Worm (Caenorhabditis elegans): ENCODE measurements around the gene gegf-1.

The gegf-1 gene

DNA sequence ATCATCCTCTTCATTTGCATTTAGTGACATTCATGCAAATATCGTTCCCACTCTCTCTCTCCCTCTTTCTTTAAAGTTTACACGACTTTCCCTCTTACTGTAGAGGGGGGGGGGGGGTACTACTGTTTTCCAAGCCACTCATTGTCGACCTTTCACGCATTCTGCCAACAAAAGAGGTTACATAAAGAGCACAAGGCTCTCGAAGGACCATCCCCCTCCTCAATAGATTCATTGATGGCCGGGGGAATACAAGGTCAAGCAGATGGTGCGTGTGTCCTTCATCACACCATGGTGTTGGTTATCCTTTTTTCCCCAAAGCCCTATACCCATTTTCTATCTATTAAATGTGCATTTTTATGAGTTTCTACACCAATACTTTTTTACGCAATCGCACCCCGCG lies 15.3 kb upstream of the gegf-1 start:
- TF ChIP-seq W03F9.2 (tag; optimal IDR thresholded peaks at IDR 0.05) (no peak), him-1 (tag; optimal IDR thresholded peaks at IDR 0.05) (no peak), dao-5 (tag; optimal IDR thresholded peaks at IDR 0.05) (no peak)

ce11 chrIV:171036-171435 lies 13.3 kb upstream of the gegf-1 start:
- TF ChIP-seq W03F9.2 (tag; optimal IDR thresholded peaks at IDR 0.05) (no peak), dao-5 (tag; optimal IDR thresholded peaks at IDR 0.05) (no peak), him-1 (tag; optimal IDR thresholded peaks at IDR 0.05) (no peak)

DNA sequence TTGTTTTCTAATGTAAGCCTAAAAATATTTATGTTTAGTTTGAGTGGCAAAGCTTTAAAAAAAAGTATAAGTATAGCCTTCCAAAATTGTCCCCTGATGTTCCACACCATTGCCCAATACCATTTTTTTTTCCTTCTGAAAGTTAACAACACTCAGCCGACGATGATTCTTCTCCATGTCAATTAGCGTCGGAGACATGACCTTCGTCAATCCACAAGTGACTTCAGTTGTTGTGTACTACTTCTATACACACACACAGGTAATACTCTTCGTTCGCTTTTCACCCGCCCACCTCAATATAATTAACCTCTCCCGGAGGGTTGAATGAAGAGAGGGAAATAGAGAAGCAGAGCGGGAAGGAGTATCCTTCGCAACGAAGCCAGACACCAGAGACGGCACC lies 7.1 kb upstream of the gegf-1 start, which contains the start of gene cutl-24:
cutl-24 (plus strand) TSS at position 301 of the 400 bp plus-strand sequence.
- no peak for TF ChIP-seq dao-5 (tag; optimal IDR thresholded peaks at IDR 0.05)
- TF ChIP-seq W03F9.2 (tag; optimal IDR thresholded peaks at IDR 0.05), result no peak
- no peak for TF ChIP-seq him-1 (tag; optimal IDR thresholded peaks at IDR 0.05)

- TF ChIP-seq dao-5 (tag; optimal IDR thresholded peaks at IDR 0.05) (no peak), him-1 (tag; optimal IDR thresholded peaks at IDR 0.05) (no peak), W03F9.2 (tag; optimal IDR thresholded peaks at IDR 0.05) (no peak)
These were observed 4.8 kb upstream of the gegf-1 start, which contains the start of gene Y38C1AA.6 for ce11 chrIV:162530-162929. Y38C1AA.6 (plus strand) TSS chrIV:162830.

DNA sequence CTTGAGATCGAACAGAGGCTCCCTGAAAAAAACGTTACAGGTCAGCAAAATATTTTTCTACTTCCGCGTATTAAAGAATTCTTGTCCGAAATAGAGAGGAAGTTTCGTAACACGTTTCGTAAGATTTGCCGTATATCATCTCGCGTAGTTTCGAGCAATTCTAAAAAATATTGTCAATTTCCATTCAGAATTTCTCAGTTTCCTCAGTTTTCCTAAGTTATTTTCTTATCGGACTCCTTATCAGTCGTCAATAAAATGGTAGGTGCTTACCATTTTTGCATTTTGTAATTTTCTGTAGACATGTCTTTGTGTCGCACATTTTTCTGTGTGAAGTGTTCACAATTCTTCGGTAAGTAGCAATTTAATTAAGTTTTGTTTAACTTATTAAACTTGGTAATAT lies 2.2 kb upstream of the gegf-1 start, which contains the start of gene Y38C1AA.19:
Y38C1AA.19 (plus strand) TSS at position 301 of the 400 bp plus-strand sequence.
- TF ChIP-seq dao-5 (tag; optimal IDR thresholded peaks at IDR 0.05) (no peak), W03F9.2 (tag; optimal IDR thresholded peaks at IDR 0.05) (no peak), him-1 (tag; optimal IDR thresholded peaks at IDR 0.05) (no peak)

- no peak for TF ChIP-seq him-1 (tag; optimal IDR thresholded peaks at IDR 0.05)
- TF ChIP-seq dao-5 (tag; optimal IDR thresholded peaks at IDR 0.05), result no peak
These were observed 953 bp upstream of the gegf-1 start, which contains the start of gene Y38C1AA.7 for ce11 chrIV:158662-159061. Y38C1AA.7 (plus strand) TSS chrIV:158962.

- TF ChIP-seq dao-5 (tag; optimal IDR thresholded peaks at IDR 0.05) (no peak), W03F9.2 (tag; optimal IDR thresholded peaks at IDR 0.05) (no peak), him-1 (tag; optimal IDR thresholded peaks at IDR 0.05) (no peak)
These were observed 7.9 kb downstream of the gegf-1 start for ce11 chrIV:149794-150193.

DNA sequence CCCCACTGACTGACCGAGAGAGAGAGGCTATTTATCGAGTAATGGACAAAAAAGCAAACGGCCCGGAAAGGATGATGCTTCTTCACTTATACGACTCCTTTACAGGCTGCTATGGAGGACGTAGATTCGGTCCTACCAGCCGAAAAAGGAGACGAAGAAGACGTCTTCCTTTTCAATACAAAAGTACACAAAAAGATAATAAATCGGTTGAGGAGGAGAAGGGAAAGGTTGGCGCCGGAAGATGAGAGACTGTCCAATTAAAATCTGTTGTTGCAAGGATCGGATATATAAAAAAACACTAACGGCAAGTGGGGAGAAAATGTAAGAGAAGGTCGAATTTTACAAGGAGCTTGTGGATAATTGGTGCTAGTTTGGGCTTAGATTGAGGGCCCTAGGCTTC lies 9.0 kb downstream of the gegf-1 start:
- TF ChIP-seq dao-5 (tag; optimal IDR thresholded peaks at IDR 0.05) (no peak), him-1 (tag; optimal IDR thresholded peaks at IDR 0.05) (no peak), W03F9.2 (tag; optimal IDR thresholded peaks at IDR 0.05) (no peak)

DNA sequence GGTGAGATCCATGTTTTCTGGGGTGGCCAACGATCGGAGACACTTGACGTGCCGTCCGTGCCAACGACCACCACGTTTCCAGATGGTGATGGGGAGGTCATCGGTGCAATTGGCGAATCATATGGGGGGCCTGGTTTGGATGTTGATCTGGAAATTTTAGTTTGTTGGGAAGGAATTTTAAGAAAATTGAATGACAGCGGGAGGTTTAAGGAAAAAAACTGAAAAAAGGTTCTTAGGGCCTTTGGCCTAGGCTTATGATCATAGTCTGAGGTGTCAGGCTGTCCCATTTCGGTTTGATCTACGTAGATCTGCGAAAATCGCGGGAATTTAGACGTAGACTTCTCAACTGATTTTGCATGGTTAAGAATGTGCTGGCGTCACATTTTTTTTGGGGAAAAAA lies 9.9 kb downstream of the gegf-1 start, which contains the start of gene col-99:
col-99 (minus strand) TSS at position 101 of the 400 bp plus-strand sequence.
- TF ChIP-seq him-1 (tag; optimal IDR thresholded peaks at IDR 0.05) (no peak), dao-5 (tag; optimal IDR thresholded peaks at IDR 0.05) (no peak), W03F9.2 (tag; optimal IDR thresholded peaks at IDR 0.05) (no peak)

- TF ChIP-seq W03F9.2 (tag; optimal IDR thresholded peaks at IDR 0.05) (no peak), dao-5 (tag; optimal IDR thresholded peaks at IDR 0.05) (peak; percentile 39), him-1 (tag; optimal IDR thresholded peaks at IDR 0.05) (peak; percentile 54)
These were observed 13.8 kb downstream of the gegf-1 start for ce11 chrIV:143807-144371.

DNA sequence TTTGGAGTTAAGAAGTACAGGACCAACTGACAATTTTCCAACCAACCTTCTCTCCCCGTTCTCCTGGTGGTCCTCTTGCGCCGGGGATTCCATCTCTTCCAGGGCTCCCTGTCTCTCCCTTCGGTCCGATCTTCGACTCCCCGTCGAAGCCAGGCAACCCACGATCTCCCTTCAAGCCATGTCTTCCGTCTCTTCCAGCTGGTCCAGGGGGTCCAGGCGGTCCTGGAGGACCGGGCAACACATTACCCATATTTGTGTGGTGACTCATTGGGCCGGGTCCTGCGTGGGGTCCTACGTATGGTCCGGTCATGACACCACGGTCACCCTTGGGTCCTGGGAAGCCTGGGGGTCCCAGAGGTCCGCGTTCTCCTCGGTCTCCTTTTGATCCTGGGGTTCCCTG lies 16.7 kb downstream of the gegf-1 start:
- TF ChIP-seq W03F9.2 (tag; optimal IDR thresholded peaks at IDR 0.05) (no peak), dao-5 (tag; optimal IDR thresholded peaks at IDR 0.05) (no peak), him-1 (tag; optimal IDR thresholded peaks at IDR 0.05) (no peak)

DNA sequence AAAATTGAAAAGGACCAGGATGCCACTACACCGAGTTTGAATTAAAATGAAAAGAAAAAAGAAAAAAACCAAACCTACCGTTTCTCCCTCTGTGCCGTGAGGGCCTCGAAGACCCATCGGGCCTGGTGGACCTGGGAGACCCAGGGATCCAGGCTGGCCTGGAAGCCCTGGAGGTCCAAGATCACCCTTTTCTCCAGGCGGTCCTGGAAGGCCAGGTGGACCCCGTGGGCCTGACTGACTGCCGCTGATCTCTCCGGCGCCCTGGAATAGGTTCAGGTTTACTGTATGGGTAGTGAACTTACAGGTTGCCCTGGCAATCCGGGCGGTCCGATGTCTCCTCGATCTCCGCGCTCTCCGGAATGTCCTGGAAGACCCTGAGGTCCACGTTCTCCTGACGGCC lies 18.1 kb downstream of the gegf-1 start:
- TF ChIP-seq him-1 (tag; optimal IDR thresholded peaks at IDR 0.05) (no peak), dao-5 (tag; optimal IDR thresholded peaks at IDR 0.05) (no peak), W03F9.2 (tag; optimal IDR thresholded peaks at IDR 0.05) (no peak)

DNA sequence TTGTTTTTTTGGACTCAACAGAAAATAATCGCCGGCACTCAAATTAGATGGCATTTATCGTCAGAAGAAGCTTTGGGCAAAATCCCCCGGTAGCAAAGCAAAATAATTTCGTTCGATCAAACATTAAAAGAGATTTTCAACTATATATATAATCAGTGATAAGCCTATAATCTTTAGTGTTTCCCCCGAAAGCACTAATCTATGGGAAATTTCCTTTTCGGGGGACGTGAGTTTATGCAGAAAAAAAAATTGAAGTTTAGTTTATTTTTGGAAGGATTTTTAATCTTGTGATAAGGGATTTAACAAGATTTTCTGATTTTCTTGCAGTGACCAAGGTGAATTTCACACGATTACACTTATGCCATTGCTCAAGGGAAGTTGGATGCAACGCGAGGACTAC lies 23.7 kb downstream of the gegf-1 start:
- TF ChIP-seq dao-5 (tag; optimal IDR thresholded peaks at IDR 0.05) (no peak), him-1 (tag; optimal IDR thresholded peaks at IDR 0.05) (no peak), W03F9.2 (tag; optimal IDR thresholded peaks at IDR 0.05) (no peak)

- peak; percentile 10 for TF ChIP-seq him-1 (tag; optimal IDR thresholded peaks at IDR 0.05)
- no peak for TF ChIP-seq W03F9.2 (tag; optimal IDR thresholded peaks at IDR 0.05)
- no peak for TF ChIP-seq dao-5 (tag; optimal IDR thresholded peaks at IDR 0.05)
These were observed 25.6 kb downstream of the gegf-1 start, which contains the start of gene daf-1 for ce11 chrIV:132095-132494. daf-1 (plus strand) TSS chrIV:132416.

- no peak for TF ChIP-seq W03F9.2 (tag; optimal IDR thresholded peaks at IDR 0.05)
- no peak for TF ChIP-seq him-1 (tag; optimal IDR thresholded peaks at IDR 0.05)
- TF ChIP-seq dao-5 (tag; optimal IDR thresholded peaks at IDR 0.05), result no peak
These were observed 27.6 kb downstream of the gegf-1 start for ce11 chrIV:130150-130549.
